Fruit fly (Drosophila melanogaster): Measurements from ENCODE around the gene crb.
A peak's percentile ranks its signal among the peaks of the same experiment; 100 is the strongest.

Gene crb

dm6 chr3R:24294784-24295555 lies at the start of gene crb (continued):
- TF ChIP-seq pb (GFP tag; optimal IDR thresholded peaks at IDR 0.05) (peak; percentile 44), CG7745 (tag; optimal IDR thresholded peaks at IDR 0.05) (no peak), stc (GFP tag; IDR thresholded peaks at IDR 0.05) (no peak; the same call in 1 of the 2 replicates), insv (GFP tag; optimal IDR thresholded peaks at IDR 0.05) (peak in 1 of 2 experiments; percentile 49), GATAe (GFP tag; conservative IDR thresholded peaks at IDR 0.05) (no peak), psq (GFP tag; optimal IDR thresholded peaks at IDR 0.05) (no peak), Nf-YA (GFP tag; IDR thresholded peaks at IDR 0.05) (peak; percentile 47; the same call in 1 of the 2 replicates), HLH4C (GFP tag; IDR thresholded peaks at IDR 0.05; ENCODE audit: partially characterized antibody) (0 out of 3 replicates have a peak, but pooled peaks have one; percentile 7), CG14050 (GFP tag; IDR thresholded peaks at IDR 0.05) (0 out of 3 replicates have a peak, but pooled peaks have one; percentile 24), Trl (optimal IDR thresholded peaks at IDR 0.05) (no peak), Trl (GFP tag; optimal IDR thresholded peaks at IDR 0.05) (peak; percentile 68), Ets65A (GFP tag) (peak; percentile 63), CG11456 (GFP tag; IDR thresholded peaks at IDR 0.05) (0 out of 3 replicates have a peak, but pooled peaks have one; percentile 43), al (GFP tag; IDR thresholded peaks at IDR 0.05) (no peak), dm (GFP tag; optimal IDR thresholded peaks at IDR 0.05) (no peak), Myb (GFP tag; optimal IDR thresholded peaks at IDR 0.05) (peak; percentile 95), Dll (GFP tag; IDR thresholded peaks at IDR 0.05; ENCODE audit: partially characterized antibody) (peak; percentile 44; the same call in 1 of the 4 replicates), prd (optimal IDR thresholded peaks at IDR 0.05) (no peak), prd (GFP tag; IDR thresholded peaks at IDR 0.05) (peak; percentile 40; the same call in 2 of the 3 replicates), CG31388 (GFP tag; optimal IDR thresholded peaks at IDR 0.05) (no peak), chif (GFP tag; optimal IDR thresholded peaks at IDR 0.05) (peak; percentile 14 to 32), unc-4 (GFP tag; IDR thresholded peaks at IDR 0.05; ENCODE audit: partially characterized antibody) (no peak), pan (optimal IDR thresholded peaks at IDR 0.05) (no peak), pan (GFP tag; optimal IDR thresholded peaks at IDR 0.05 in 1 of 2, IDR thresholded peaks at IDR 0.05 in 1 of 2) (peak in 1 of 2 experiments; percentile 44), sna (GFP tag; IDR thresholded peaks at IDR 0.05; ENCODE audit: partially characterized antibody) (0 out of 2 replicates have a peak, but pooled peaks have one; percentile 12), ssp (GFP tag; IDR thresholded peaks at IDR 0.05) (no peak), CG1647 (GFP tag; optimal IDR thresholded peaks at IDR 0.05) (no peak), CG12104 (GFP tag; optimal IDR thresholded peaks at IDR 0.05) (no peak), CG7786 (GFP tag; optimal IDR thresholded peaks at IDR 0.05) (no peak), CG9215 (GFP tag; IDR thresholded peaks at IDR 0.05) (0 out of 2 replicates have a peak, but pooled peaks have one; percentile 9), tgo (GFP tag; IDR thresholded peaks at IDR 0.05) (peak; percentile 56), CG10543 (GFP tag; optimal IDR thresholded peaks at IDR 0.05) (peak; percentile 72), onecut (GFP tag; IDR thresholded peaks at IDR 0.05) (peak; percentile 37), CG18262 (tag; optimal IDR thresholded peaks at IDR 0.05) (peak; percentile 38), lbe (GFP tag; optimal IDR thresholded peaks at IDR 0.05) (peak; percentile 59), H15 (GFP tag; IDR thresholded peaks at IDR 0.05) (0 out of 3 replicates have a peak, but pooled peaks have one; percentile 35), zfh1 (GFP tag; IDR thresholded peaks at IDR 0.05) (peak; percentile 67; the same call in 2 of the 3 replicates), ken (GFP tag; IDR thresholded peaks at IDR 0.05) (peak; percentile 7; the same call in 1 of the 3 replicates), Sry-β (GFP tag; optimal IDR thresholded peaks at IDR 0.05) (no peak), CG16815 (GFP tag; optimal IDR thresholded peaks at IDR 0.05) (no peak), phol (tag; optimal IDR thresholded peaks at IDR 0.05) (peak; percentile 35), jing (GFP tag; optimal IDR thresholded peaks at IDR 0.05) (no peak), CG1233 (GFP tag; optimal IDR thresholded peaks at IDR 0.05) (peak; percentile 50), H2.0 (GFP tag; IDR thresholded peaks at IDR 0.05) (0 out of 2 replicates have a peak, but pooled peaks have one; percentile 24)

Measured in whole organism, embryonic.